Worm (Caenorhabditis elegans): ENCODE measurements around the gene sra-13.

DNA sequence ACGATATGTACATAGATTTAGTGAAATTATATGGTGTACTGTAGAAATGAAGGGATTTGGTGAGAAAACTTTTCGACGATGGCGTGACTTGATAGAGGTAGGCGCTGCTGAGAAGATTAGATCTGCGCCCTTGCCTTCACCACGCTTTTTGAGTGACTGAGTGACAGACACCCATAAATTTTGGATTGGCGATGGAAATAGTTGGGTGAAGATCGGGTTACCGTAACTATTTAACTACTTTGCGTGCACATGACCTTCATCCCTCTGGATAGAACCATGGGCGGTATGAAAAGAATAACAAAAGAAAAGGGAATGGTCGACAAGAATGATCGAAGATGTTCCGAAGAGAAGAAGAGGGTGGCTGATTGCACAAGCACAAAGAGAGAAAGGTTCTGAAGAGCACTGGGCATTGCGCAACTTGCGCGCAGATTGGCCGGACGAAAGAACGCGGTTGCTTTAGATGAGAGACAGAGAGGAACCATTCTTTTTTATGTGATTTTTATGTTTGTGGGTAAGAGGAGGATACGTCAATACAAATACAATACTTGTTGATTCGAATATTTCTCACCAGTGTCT is 8.1 kb downstream of the sra-13 start:
- TF ChIP-seq dve-1 (tag; optimal IDR thresholded peaks at IDR 0.05) (no peak), tbx-7 (tag; optimal IDR thresholded peaks at IDR 0.05) (no peak), elt-2 (tag; optimal IDR thresholded peaks at IDR 0.05) (peak; percentile 1), ceh-45 (GFP tag; IDR thresholded peaks at IDR 0.05) (no peak), pax-1 (tag; optimal IDR thresholded peaks at IDR 0.05) (no peak), madf-2 (tag; optimal IDR thresholded peaks at IDR 0.05) (no peak), ceh-34 (tag; optimal IDR thresholded peaks at IDR 0.05) (no peak), sox-4 (tag; optimal IDR thresholded peaks at IDR 0.05) (no peak), ceh-19 (GFP tag; optimal IDR thresholded peaks at IDR 0.05) (no peak), pha-4 (tag; optimal IDR thresholded peaks at IDR 0.05) (no peak), ama-1 (optimal IDR thresholded peaks at IDR 0.05) (no peak)
